Worm (Caenorhabditis elegans) whole organism, L4 larva: ENCODE results near the gene F37B12.3.

Source experiments
- ZK546.5 ChIP-seq, 2 experiments: sonication (generic microtip); optimal IDR thresholded peaks; 2 replicates each; lab custom pipeline; 2017; ENCODE audit warnings: missing biosample characterization in 2 of 2, missing genetic modification characterization in 2 of 2
- aly-2 ChIP-seq: sonication (generic microtip); optimal IDR thresholded peaks from 2 replicates; lab custom pipeline; 2018; ENCODE audit warnings: missing biosample characterization, missing genetic modification characterization
- ama-1 ChIP-seq: fragments of 150-350 bp; optimal IDR thresholded peaks from 2 replicates; lab custom pipeline; 2014; ENCODE audit warnings: inconsistent platforms, mixed read lengths
- ces-1 ChIP-seq: fragments of 150-350 bp; sonication (generic microtip); optimal IDR thresholded peaks from 4 replicates; lab custom pipeline; 2014; ENCODE audit warnings: missing biosample characterization, missing genetic modification reagents, missing genetic modification characterization
- dmd-8 ChIP-seq: fragments of 200-800 bp; sonication (Bioruptor generic); IDR thresholded peaks from 2 replicates; pipeline ENCODE4 v1.3.6; 2022; ENCODE audit warnings: missing genetic modification characterization, missing compliant biosample characterization
- hmg-1.1 ChIP-seq: fragments of 200-800 bp; sonication (Bioruptor generic); IDR thresholded peaks from 2 replicates; pipeline ENCODE4 v1.3.6; 2022; ENCODE audit warnings: missing genetic modification reagents, missing genetic modification characterization, missing compliant biosample characterization
- lin-39 ChIP-seq: fragments of 150-350 bp; optimal IDR thresholded peaks from 2 replicates; lab custom pipeline; 2014; ENCODE audit warnings: missing biosample characterization, missing genetic modification reagents, missing genetic modification characterization
- mxl-3 ChIP-seq: fragments of 200-800 bp; sonication (Bioruptor generic); optimal IDR thresholded peaks from 2 replicates; lab custom pipeline; 2018; ENCODE audit warnings: mild to moderate bottlenecking, missing genetic modification characterization, missing compliant biosample characterization
- nhr-41 ChIP-seq: fragments of 200-800 bp; sonication (Bioruptor generic); IDR thresholded peaks from 2 replicates; pipeline ENCODE4 v1.3.6; 2022; ENCODE audit warnings: missing genetic modification reagents, missing genetic modification characterization, missing compliant biosample characterization
- nhr-77 ChIP-seq: fragments of 150-350 bp; optimal IDR thresholded peaks from 2 replicates; lab custom pipeline; 2014; ENCODE audit warnings: missing biosample characterization, missing genetic modification characterization
- php-3 ChIP-seq: fragments of 200-800 bp; sonication (Bioruptor generic); IDR thresholded peaks from 2 replicates; pipeline ENCODE4 v1.3.6; 2022; ENCODE audit warnings: missing genetic modification reagents, missing genetic modification characterization, missing compliant biosample characterization
- pqm-1 ChIP-seq: sonication (generic microtip); optimal IDR thresholded peaks from 2 replicates; lab custom pipeline; 2017; ENCODE audit warnings: missing biosample characterization, missing genetic modification characterization
- unc-62 ChIP-seq, 3 experiments: fragments of 150-350 bp in 1 of 3; sonication (generic microtip); optimal IDR thresholded peaks in 2 of 3; peaks in 1 of 3; 1 replicate in 1 of 3; 2 replicates in 2 of 3; lab custom pipeline; 2014 to 2017; ENCODE audit warnings: missing biosample characterization in 3 of 3, missing genetic modification characterization in 3 of 3, missing genetic modification reagents in 3 of 3, missing genotype in 1 of 3
- zag-1 ChIP-seq: fragments of 150-350 bp; optimal IDR thresholded peaks from 2 replicates; lab custom pipeline; 2014; ENCODE audit warnings: missing biosample characterization, missing genetic modification characterization

DNA sequence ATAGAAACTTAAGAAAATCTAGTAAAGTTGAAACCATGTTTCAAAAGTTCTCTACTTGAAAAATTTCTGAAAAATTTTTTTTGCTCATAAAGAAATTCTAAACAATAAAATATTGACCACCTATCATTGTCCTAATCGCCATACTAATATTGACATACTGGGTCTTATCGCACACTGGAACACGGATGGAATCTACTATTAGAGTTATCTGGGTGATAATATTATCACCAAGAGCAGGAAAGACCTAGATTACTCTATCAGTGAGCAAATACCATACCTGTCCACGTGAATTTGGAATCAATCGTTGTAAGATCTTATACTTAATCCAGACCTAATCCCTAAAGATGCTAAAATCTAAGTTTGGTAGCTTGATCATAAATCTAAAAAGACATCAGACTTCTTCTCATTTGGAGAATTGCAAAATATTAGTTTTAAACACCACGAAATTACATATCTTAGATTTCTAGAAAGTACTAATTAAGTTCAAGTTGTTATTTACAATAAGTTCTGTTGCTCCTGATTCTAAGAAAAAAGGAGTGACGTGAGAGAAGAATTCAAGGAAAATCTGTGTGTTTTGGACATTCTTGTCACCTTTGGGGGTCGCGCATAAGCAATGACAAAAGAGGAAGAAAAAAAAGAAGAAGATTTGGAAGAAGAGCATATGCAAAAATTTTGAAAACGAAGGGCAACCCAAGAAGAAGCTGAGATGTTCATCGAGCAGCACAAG, 31.1 kb downstream of the F37B12.3 start:
- TF ChIP-seq unc-62 (GFP tag; optimal IDR thresholded peaks at IDR 0.05 in 1 of 2; lab: Kevin White, UChicago): peak in 1 of 2 experiments; percentile 27
- TF ChIP-seq unc-62 (tag; optimal IDR thresholded peaks at IDR 0.05; lab: Kevin White, UChicago): no peak
- TF ChIP-seq dmd-8 (GFP tag; lab: Robert Waterston, UW): no peak
- no peak for TF ChIP-seq lin-39 (tag; lab: Kevin White, UChicago)
- TF ChIP-seq pqm-1 (tag; lab: Kevin White, UChicago): no peak
- no peak for TF ChIP-seq ces-1
- no peak for TF ChIP-seq ama-1
- TF ChIP-seq hmg-1.1 (GFP tag; lab: Robert Waterston, UW): no peak
- TF ChIP-seq zag-1 (tag; lab: Kevin White, UChicago): no peak
- no peak for TF ChIP-seq nhr-41 (GFP tag; lab: Robert Waterston, UW)
- no peak for TF ChIP-seq mxl-3 (GFP tag; lab: Kevin White, UChicago)
- TF ChIP-seq php-3 (GFP tag; lab: Robert Waterston, UW): no peak
- no peak for TF ChIP-seq ZK546.5 (tag; optimal IDR thresholded peaks at IDR 0.05; lab: Kevin White, UChicago)
- no peak for TF ChIP-seq nhr-77 (tag; lab: Kevin White, UChicago)
- TF ChIP-seq aly-2 (tag; lab: Kevin White, UChicago): no peak
